Worm (Caenorhabditis elegans): ENCODE measurements around the gene hpo-8.

DNA sequence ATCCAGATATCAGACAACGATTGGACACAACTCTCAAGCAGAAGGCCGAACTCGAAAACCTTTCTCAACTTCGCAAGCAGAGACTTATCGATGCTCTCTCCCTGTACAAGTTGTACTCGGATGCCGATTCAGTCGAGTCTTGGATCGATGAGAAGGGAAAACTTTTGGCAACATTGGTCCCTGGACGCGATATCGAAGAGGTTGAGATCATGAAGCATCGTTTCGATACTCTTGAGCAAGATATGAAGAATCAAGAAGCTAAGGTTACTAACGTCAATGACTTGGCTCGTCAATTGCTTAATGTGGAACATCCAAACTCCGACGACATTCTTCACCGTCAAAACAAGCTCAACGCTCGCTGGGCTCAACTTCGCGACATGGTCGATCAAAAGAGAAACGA, 46.0 kb downstream of the hpo-8 start:
- TF ChIP-seq egl-27 (tag; optimal IDR thresholded peaks at IDR 0.05), result no peak
- no peak for TF ChIP-seq ama-1 (optimal IDR thresholded peaks at IDR 0.05)
- TF ChIP-seq saeg-2 (GFP tag; IDR thresholded peaks at IDR 0.05), result no peak
- no peak for TF ChIP-seq attf-4 (tag; optimal IDR thresholded peaks at IDR 0.05)
- no peak for TF ChIP-seq ztf-11 (tag; optimal IDR thresholded peaks at IDR 0.05)
- no peak for TF ChIP-seq pqm-1 (tag; optimal IDR thresholded peaks at IDR 0.05)

Data from whole organism, L4 larva.